Fruit fly (Drosophila melanogaster): ENCODE data around the gene CG16749.

- TF ChIP-seq Myc (optimal IDR thresholded peaks at IDR 0.05): no peak
- TF ChIP-seq psq (optimal IDR thresholded peaks at IDR 0.05): no peak
- no peak for TF ChIP-seq insv (optimal IDR thresholded peaks at IDR 0.05)
- no peak for TF ChIP-seq h (optimal IDR thresholded peaks at IDR 0.05)
Observed at dm6 chr3R:9376789-9377188, 45.1 kb upstream of the CG16749 start.
